Worm (Caenorhabditis elegans): ENCODE data around the gene F01F1.3.

- TF ChIP-seq T22C8.4 (GFP tag; IDR thresholded peaks at IDR 0.05) (no peak), klf-2 (GFP tag; conservative IDR thresholded peaks at IDR 0.05) (no peak)
Observed at ce11 chrIII:5874664-5875417, 3.1 kb downstream of the F01F1.3 start.

Measured in whole organism, midembryonic.